Worm (Caenorhabditis elegans) whole organism, dauer: Measurements from ENCODE around the gene cisd-3.2.

Experiments used
- unc-62 ChIP-seq: sonication (generic microtip); optimal IDR thresholded peaks from 2 replicates; lab custom pipeline; 2017; ENCODE audit warnings: missing biosample characterization, missing genetic modification reagents, missing genetic modification characterization

The cisd-3.2 gene

ce11 chrIII:1540100-1540695, at the start of gene cisd-3.2, which contains the start of gene Y67D2.5:
Gene cisd-3.2, plus strand, starts transcription at chrIII:1540493.
Gene Y67D2.5, minus strand, starts transcription at chrIII:1540244.
- no peak for TF ChIP-seq unc-62 (GFP tag; lab: Kevin White, UChicago)

- TF ChIP-seq unc-62 (GFP tag; lab: Kevin White, UChicago) = no peak
Measured at ce11 chrIII:1495230-1495629, 45.1 kb upstream of the cisd-3.2 start, which contains the start of gene Y82E9BR.19. Gene Y82E9BR.19, minus strand, starts transcription at chrIII:1495330.

ce11 chrIII:1495863-1496445, 44.3 kb upstream of the cisd-3.2 start, which contains the start of the genes ave-1 and M01G5.1:
Gene ave-1, minus strand, starts transcription at chrIII:1495975.
Gene M01G5.1, plus strand, starts transcription at chrIII:1496401.
- TF ChIP-seq unc-62 (GFP tag; lab: Kevin White, UChicago) = no peak

ce11 chrIII:1508244-1508643, 32.0 kb upstream of the cisd-3.2 start:
- TF ChIP-seq unc-62 (GFP tag; lab: Kevin White, UChicago) = no peak

ce11 chrIII:1508764-1509281, 31.5 kb upstream of the cisd-3.2 start:
- no peak for TF ChIP-seq unc-62 (GFP tag; lab: Kevin White, UChicago)

- TF ChIP-seq unc-62 (GFP tag; lab: Kevin White, UChicago) = no peak
Measured at ce11 chrIII:1517893-1518292, 22.4 kb upstream of the cisd-3.2 start, which contains the start of gene tmem-120. Gene tmem-120, minus strand, starts transcription at chrIII:1517993.

- TF ChIP-seq unc-62 (GFP tag; lab: Kevin White, UChicago) = no peak
Measured at ce11 chrIII:1519906-1520305, 20.4 kb upstream of the cisd-3.2 start.

ce11 chrIII:1528423-1528822, 11.9 kb upstream of the cisd-3.2 start:
- no peak for TF ChIP-seq unc-62 (GFP tag; lab: Kevin White, UChicago)

- TF ChIP-seq unc-62 (GFP tag; lab: Kevin White, UChicago) = no peak
Measured at ce11 chrIII:1532777-1533473, 7.4 kb upstream of the cisd-3.2 start, which contains the start of gene snf-6. Gene snf-6, minus strand, starts transcription at chrIII:1532827.

- no peak for TF ChIP-seq unc-62 (GFP tag; lab: Kevin White, UChicago)
Measured at ce11 chrIII:1533615-1534014, 6.7 kb upstream of the cisd-3.2 start, which contains the start of gene mtg-1. Gene mtg-1, plus strand, starts transcription at chrIII:1533774.

ce11 chrIII:1534431-1534830, 5.9 kb upstream of the cisd-3.2 start:
- TF ChIP-seq unc-62 (GFP tag; lab: Kevin White, UChicago) = no peak

ce11 chrIII:1539366-1539765, 927 bp upstream of the cisd-3.2 start:
- no peak for TF ChIP-seq unc-62 (GFP tag; lab: Kevin White, UChicago)

ce11 chrIII:1543406-1544011, 3.2 kb downstream of the cisd-3.2 start:
- no peak for TF ChIP-seq unc-62 (GFP tag; lab: Kevin White, UChicago)

ce11 chrIII:1554347-1554746, 14.1 kb downstream of the cisd-3.2 start, which contains the start of gene ddx-35:
Gene ddx-35, minus strand, starts transcription at chrIII:1554447.
- no peak for TF ChIP-seq unc-62 (GFP tag; lab: Kevin White, UChicago)

- TF ChIP-seq unc-62 (GFP tag; lab: Kevin White, UChicago) = no peak
Measured at ce11 chrIII:1558441-1559159, 18.3 kb downstream of the cisd-3.2 start, which contains the start of the genes eelo-1 and Y67D2.2. Gene eelo-1, minus strand, starts transcription at chrIII:1558529. Gene Y67D2.2, plus strand, starts transcription at chrIII:1558800.
